Fruit fly (Drosophila melanogaster) whole organism, embryonic: Measurements from ENCODE around the gene nanos.

Source experiments
- Abd-B ChIP-seq: fragments of 200-800 bp; sonication (Bioruptor generic); optimal IDR thresholded peaks from 2 replicates; lab custom pipeline; 2018; ENCODE audit warnings: missing biosample characterization, mild to moderate bottlenecking, missing genetic modification characterization, moderate library complexity
- Ada2b ChIP-seq: fragments of 200-800 bp; sonication (Bioruptor generic); IDR thresholded peaks from 2 replicates; pipeline ENCODE4 v1.3.6; 2022; ENCODE audit warnings: missing biosample characterization, missing genetic modification characterization
- Adf1 ChIP-seq: fragments of 200-800 bp; sonication (Bioruptor generic); IDR thresholded peaks from 2 replicates; pipeline ENCODE4 v1.3.6; 2022; ENCODE audit warnings: missing biosample characterization, missing genetic modification characterization
- Bgb ChIP-seq: fragments of 200-800 bp; sonication (Bioruptor generic); IDR thresholded peaks from 2 replicates; pipeline ENCODE4 v1.3.6; 2022; ENCODE audit warnings: missing biosample characterization, missing genetic modification characterization; ENCODE audit not compliant: partially characterized antibody
- CG10979 ChIP-seq: fragments of 200-800 bp; sonication (Bioruptor generic); optimal IDR thresholded peaks from 2 replicates; lab custom pipeline; 2018; ENCODE audit warnings: missing biosample characterization, mild to moderate bottlenecking, missing genetic modification characterization, moderate library complexity
- CG12071 ChIP-seq: fragments of 200-800 bp; sonication (Bioruptor generic); optimal IDR thresholded peaks from 3 replicates; lab custom pipeline; 2018; ENCODE audit warnings: missing biosample characterization, mild to moderate bottlenecking, missing genetic modification characterization
- CG15514 ChIP-seq: fragments of 200-800 bp; sonication (Bioruptor generic); optimal IDR thresholded peaks from 3 replicates; lab custom pipeline; 2017; ENCODE audit warnings: missing biosample characterization, missing genetic modification characterization, mild to moderate bottlenecking, moderate library complexity, missing genetic modification reagents
- CG16815 ChIP-seq: fragments of 200-800 bp; sonication (Bioruptor generic); optimal IDR thresholded peaks from 3 replicates; lab custom pipeline; 2017; ENCODE audit warnings: missing biosample characterization, mild to moderate bottlenecking, missing genetic modification characterization
- CG17328 ChIP-seq: fragments of 200-800 bp; sonication (Bioruptor generic); IDR thresholded peaks from 2 replicates; pipeline ENCODE4 v1.3.6; 2022; ENCODE audit warnings: missing biosample characterization, missing genetic modification characterization
- CG17359 ChIP-seq: fragments of 200-800 bp; sonication (Bioruptor generic); optimal IDR thresholded peaks from 3 replicates; lab custom pipeline; 2018; ENCODE audit warnings: missing biosample characterization, mild to moderate bottlenecking, missing genetic modification characterization, moderate library complexity
- CG18011 ChIP-seq: fragments of 200-800 bp; sonication (Bioruptor generic); optimal IDR thresholded peaks from 2 replicates; lab custom pipeline; 2017; ENCODE audit warnings: missing biosample characterization, missing genetic modification characterization, mild to moderate bottlenecking, moderate library complexity, missing genotype
- CG18262 ChIP-seq: fragments of 200-800 bp; optimal IDR thresholded peaks from 3 replicates; lab custom pipeline; 2019; ENCODE audit warnings: missing biosample characterization, mild to moderate bottlenecking, missing genetic modification characterization, moderate library complexity
- CG2889 ChIP-seq: fragments of 200-800 bp; sonication (Bioruptor generic); IDR thresholded peaks from 3 replicates; pipeline ENCODE4 v1.3.6; 2022; ENCODE audit warnings: missing biosample characterization, missing genetic modification characterization
- CG31365 ChIP-seq: fragments of 200-800 bp; sonication (Bioruptor generic); optimal IDR thresholded peaks from 2 replicates; lab custom pipeline; 2018; ENCODE audit warnings: missing biosample characterization, mild to moderate bottlenecking, missing genetic modification characterization
- CG31441 ChIP-seq: fragments of 200-800 bp; sonication (Bioruptor generic); IDR thresholded peaks from 2 replicates; pipeline ENCODE4 v1.3.6; 2022; ENCODE audit warnings: missing biosample characterization, missing genetic modification characterization
- CG32772 ChIP-seq: fragments of 200-800 bp; sonication (Bioruptor generic); IDR thresholded peaks from 2 replicates; pipeline ENCODE4 v1.3.6; 2022; ENCODE audit warnings: missing biosample characterization, missing genetic modification characterization
- CG3407 ChIP-seq: fragments of 200-800 bp; sonication (Bioruptor generic); optimal IDR thresholded peaks from 2 replicates; lab custom pipeline; 2018; ENCODE audit warnings: missing biosample characterization, mild to moderate bottlenecking, missing genetic modification characterization
- CG43689 ChIP-seq: fragments of 200-800 bp; sonication (Bioruptor generic); IDR thresholded peaks from 2 replicates; pipeline ENCODE4 v1.3.6; 2022; ENCODE audit warnings: missing biosample characterization, missing genetic modification characterization
- CG7786 ChIP-seq: fragments of 200-800 bp; sonication (Bioruptor generic); optimal IDR thresholded peaks from 2 replicates; lab custom pipeline; 2016; ENCODE audit warnings: missing biosample characterization, missing genetic modification characterization
- CG8290 ChIP-seq, 3 experiments: fragments of 200-800 bp; sonication (Bioruptor generic); optimal IDR thresholded peaks; 2 replicates each; lab custom pipeline; 2016 to 2019; ENCODE audit warnings: missing biosample characterization in 3 of 3, missing genetic modification characterization in 3 of 3, mild to moderate bottlenecking in 2 of 3, moderate library complexity in 1 of 3
- CG9215 ChIP-seq: fragments of 200-800 bp; sonication (Bioruptor generic); IDR thresholded peaks from 2 replicates; pipeline ENCODE4 v1.3.6; 2022; ENCODE audit warnings: missing biosample characterization, missing genetic modification characterization
- Drgx ChIP-seq: fragments of 200-800 bp; sonication (Bioruptor generic); IDR thresholded peaks from 2 replicates; pipeline ENCODE4 v1.3.6; 2022; ENCODE audit warnings: missing biosample characterization, missing genetic modification characterization
- E2f2 ChIP-seq: fragments of 200-800 bp; sonication (Bioruptor generic); IDR thresholded peaks from 2 replicates; pipeline ENCODE4 v1.3.6; 2022; ENCODE audit warnings: missing biosample characterization, missing genetic modification characterization
- Fer3 ChIP-seq: fragments of 200-800 bp; sonication (Bioruptor generic); optimal IDR thresholded peaks from 2 replicates; lab custom pipeline; 2018; ENCODE audit warnings: missing biosample characterization, mild to moderate bottlenecking, missing genetic modification characterization, moderate library complexity
- Gug ChIP-seq: fragments of 200-800 bp; sonication (Bioruptor generic); IDR thresholded peaks from 4 replicates; pipeline ENCODE4 v1.3.6; 2022; ENCODE audit warnings: missing biosample characterization, missing genetic modification characterization
- HLH3B ChIP-seq: fragments of 200-800 bp; sonication (Bioruptor generic); IDR thresholded peaks from 2 replicates; pipeline ENCODE4 v1.3.6; 2022; ENCODE audit warnings: missing biosample characterization, missing genetic modification characterization
- Hr3 ChIP-seq: fragments of 200-800 bp; sonication (Bioruptor generic); optimal IDR thresholded peaks from 3 replicates; lab custom pipeline; 2016; ENCODE audit warnings: missing biosample characterization, missing genetic modification characterization
- Hr51 ChIP-seq, 2 experiments: fragments of 200-800 bp; sonication (Bioruptor generic); optimal IDR thresholded peaks; 2 replicates in 1 of 2; 3 replicates in 1 of 2; lab custom pipeline; 2016 to 2018; ENCODE audit warnings: missing biosample characterization in 2 of 2, missing genetic modification characterization in 2 of 2, mild to moderate bottlenecking in 1 of 2, moderate library complexity in 1 of 2
- Jarid2 ChIP-seq: fragments of 200-800 bp; sonication (Bioruptor generic); optimal IDR thresholded peaks from 3 replicates; lab custom pipeline; 2017; ENCODE audit warnings: mild to moderate bottlenecking, missing biosample characterization, missing genetic modification reagents, missing genetic modification characterization
- Med ChIP-seq: fragments of 200-800 bp; sonication (Bioruptor generic); peaks from one replicate; lab custom pipeline; 2016; ENCODE audit warnings: missing biosample characterization, missing genetic modification characterization, mild to moderate bottlenecking, inconsistent platforms, moderate library complexity
- Oli ChIP-seq: fragments of 200-800 bp; sonication (Bioruptor generic); optimal IDR thresholded peaks from 2 replicates; lab custom pipeline; 2018; ENCODE audit warnings: missing biosample characterization, mild to moderate bottlenecking, missing genetic modification characterization, moderate library complexity
- Ravus ChIP-seq: fragments of 200-800 bp; sonication (Bioruptor generic); IDR thresholded peaks from 2 replicates; pipeline ENCODE4 v1.3.6; 2022; ENCODE audit warnings: missing biosample characterization, missing genetic modification characterization
- Scr ChIP-seq: fragments of 200-800 bp; sonication (Bioruptor generic); IDR thresholded peaks from 2 replicates; pipeline ENCODE4 v1.3.6; 2022; ENCODE audit warnings: missing biosample characterization, missing genetic modification characterization; ENCODE audit not compliant: partially characterized antibody
- Ssrp ChIP-seq: fragments of 200-800 bp; sonication (Bioruptor generic); optimal IDR thresholded peaks from 2 replicates; lab custom pipeline; 2018; ENCODE audit warnings: missing biosample characterization, mild to moderate bottlenecking, missing genetic modification characterization, moderate library complexity
- Trl ChIP-seq, 3 experiments: fragments of >200 bp in 2 of 3; fragments of 200-800 bp in 1 of 3; sonication (Bioruptor generic) in 1 of 3; optimal IDR thresholded peaks; 2 replicates in 1 of 3; 3 replicates in 2 of 3; lab custom pipeline; 2016 to 2017; ENCODE audit warnings: missing biosample characterization in 1 of 3, missing genetic modification characterization in 1 of 3
- ato ChIP-seq: fragments of 200-800 bp; sonication (Bioruptor generic); IDR thresholded peaks from 2 replicates; pipeline ENCODE4 v1.3.6; 2022; ENCODE audit warnings: missing biosample characterization, missing genetic modification characterization; ENCODE audit not compliant: partially characterized antibody
- bowl ChIP-seq: fragments of 200-800 bp; sonication (Bioruptor generic); IDR thresholded peaks from 2 replicates; pipeline ENCODE4 v1.3.6; 2022; ENCODE audit warnings: missing biosample characterization, missing genetic modification characterization
- br ChIP-seq: fragments of >200 bp; optimal IDR thresholded peaks from 2 replicates; lab custom pipeline; 2017
- ems ChIP-seq: fragments of 200-800 bp; sonication (Bioruptor generic); optimal IDR thresholded peaks from 3 replicates; lab custom pipeline; 2016; ENCODE audit warnings: missing biosample characterization, missing genetic modification characterization
- eve ChIP-seq, 2 experiments: fragments of >200 bp; optimal IDR thresholded peaks; 2 replicates each; lab custom pipeline; 2017; ENCODE audit warnings: missing biosample characterization in 2 of 2, missing genetic modification characterization in 2 of 2
- ewg ChIP-seq: fragments of 200-800 bp; sonication (Bioruptor generic); optimal IDR thresholded peaks from 3 replicates; lab custom pipeline; 2017; ENCODE audit warnings: mild to moderate bottlenecking, missing biosample characterization, missing genetic modification reagents, missing genetic modification characterization
- gsb ChIP-seq: fragments of 200-800 bp; sonication (Bioruptor generic); IDR thresholded peaks from 2 replicates; pipeline ENCODE4 v1.3.6; 2022; ENCODE audit warnings: missing biosample characterization, missing genetic modification characterization
- insv ChIP-seq, 2 experiments: fragments of 200-800 bp; sonication (Bioruptor generic); optimal IDR thresholded peaks; 3 replicates each; lab custom pipeline; 2016 to 2018; ENCODE audit warnings: missing biosample characterization in 2 of 2, missing genetic modification characterization in 2 of 2
- jigr1 ChIP-seq: fragments of 200-800 bp; sonication (Bioruptor generic); IDR thresholded peaks from 3 replicates; pipeline ENCODE4 v1.3.6; 2022; ENCODE audit warnings: missing biosample characterization, missing genetic modification characterization
- pho ChIP-seq: fragments of 200-800 bp; sonication (Bioruptor generic); optimal IDR thresholded peaks from 2 replicates; lab custom pipeline; 2016; ENCODE audit warnings: missing biosample characterization, missing genetic modification characterization
- prd ChIP-seq, 3 experiments: fragments of >200 bp in 2 of 3; fragments of 200-800 bp in 1 of 3; sonication (Bioruptor generic) in 1 of 3; optimal IDR thresholded peaks in 2 of 3; IDR thresholded peaks in 1 of 3; 2 replicates in 2 of 3; 3 replicates in 1 of 3; pipeline versions ENCODE4 v1.3.6 to Lab custom; 2017 to 2022; ENCODE audit warnings: missing biosample characterization in 1 of 3, missing genetic modification characterization in 1 of 3
- repo ChIP-seq: fragments of 200-800 bp; sonication (Bioruptor generic); optimal IDR thresholded peaks from 2 replicates; lab custom pipeline; 2016; ENCODE audit warnings: missing biosample characterization, missing genetic modification characterization
- twi ChIP-seq: fragments of 200-800 bp; optimal IDR thresholded peaks from 2 replicates; lab custom pipeline; 2019; ENCODE audit warnings: missing biosample characterization, mild to moderate bottlenecking, missing genetic modification characterization, moderate library complexity
- unpg ChIP-seq: fragments of 200-800 bp; sonication (Bioruptor generic); optimal IDR thresholded peaks from 3 replicates; lab custom pipeline; 2018; ENCODE audit warnings: missing biosample characterization, mild to moderate bottlenecking, missing genetic modification characterization, moderate library complexity
- yki ChIP-seq: fragments of >200 bp; optimal IDR thresholded peaks from 3 replicates; lab custom pipeline; 2018

Gene nanos

DNA sequence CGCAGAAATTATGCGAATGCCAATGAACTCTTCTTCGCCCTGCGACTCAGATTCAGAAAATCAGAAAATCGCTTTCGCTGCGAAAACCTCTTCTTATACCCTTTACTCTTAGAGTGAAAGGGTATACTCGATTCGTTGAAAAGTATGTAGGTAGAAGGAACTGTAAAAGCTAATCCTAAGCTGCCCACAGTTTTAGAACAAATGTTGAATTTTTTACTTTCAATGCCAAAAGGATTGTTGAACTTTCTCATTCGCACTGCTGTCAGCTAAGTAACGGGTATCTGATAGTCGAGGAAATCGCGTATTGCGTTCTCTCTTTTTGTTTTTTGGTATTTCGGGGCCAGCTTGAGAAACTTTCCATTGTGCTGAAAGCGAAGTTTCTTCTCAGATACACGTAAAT, 43.2 kb upstream of the nanos start (continued):
- no peak for TF ChIP-seq bowl
- no peak for TF ChIP-seq HLH3B (GFP tag; lab: Robert Waterston, UW)
- no peak for TF ChIP-seq repo (GFP tag; lab: Kevin White, UChicago)
- TF ChIP-seq twi (tag; lab: Kevin White, UChicago), result no peak
- TF ChIP-seq Adf1 (GFP tag; lab: Robert Waterston, UW), result no peak
- TF ChIP-seq eve (GFP tag; optimal IDR thresholded peaks at IDR 0.05; lab: Kevin White, UChicago), result peak in 1 of 2 experiments; percentile 54
- TF ChIP-seq ato, result peak; percentile 31; the same call in 1 of the 2 replicates
- TF ChIP-seq Ravus (GFP tag; lab: Robert Waterston, UW), result no peak
- TF ChIP-seq Scr (GFP tag; lab: Robert Waterston, UW), result 0 out of 2 replicates have a peak, but pooled peaks have one; percentile 35
- no peak for TF ChIP-seq CG15514 (GFP tag; lab: Kevin White, UChicago)
- TF ChIP-seq ewg (GFP tag; lab: Kevin White, UChicago), result peak; percentile 11
- TF ChIP-seq Abd-B (GFP tag; lab: Kevin White, UChicago), result peak; percentile 41
- TF ChIP-seq CG17328 (GFP tag; lab: Robert Waterston, UW), result no peak
- TF ChIP-seq CG43689 (GFP tag; lab: Robert Waterston, UW), result no peak
- peak; percentile 24; the same call in 1 of the 2 replicates for TF ChIP-seq Drgx
- TF ChIP-seq CG3407 (GFP tag; lab: Kevin White, UChicago), result peak; percentile 24
- no peak for TF ChIP-seq Jarid2
- TF ChIP-seq Hr51 (GFP tag; optimal IDR thresholded peaks at IDR 0.05; lab: Kevin White, UChicago), result peak in 1 of 2 experiments; percentile 36
- TF ChIP-seq CG17359, result peak; percentile 47
- no peak for TF ChIP-seq gsb (GFP tag; lab: Robert Waterston, UW)
- peak; percentile 45 for TF ChIP-seq unpg
- TF ChIP-seq Ssrp (tag; lab: Kevin White, UChicago), result peak; percentile 52
- peak; percentile 44 for TF ChIP-seq CG32772 (GFP tag; lab: Robert Waterston, UW)
- peak; percentile 53 for TF ChIP-seq CG10979 (tag; lab: Kevin White, UChicago)
- no peak for TF ChIP-seq CG31365 (tag; lab: Kevin White, UChicago)
- TF ChIP-seq CG18011 (GFP tag; lab: Kevin White, UChicago), result no peak
- no peak for TF ChIP-seq br (lab: Kevin White, UChicago)
- TF ChIP-seq Gug (GFP tag; lab: Robert Waterston, UW), result no peak
- no peak for TF ChIP-seq E2f2 (GFP tag; lab: Robert Waterston, UW)
- peak; percentile 26; the same call in 1 of the 2 replicates for TF ChIP-seq Ada2b (GFP tag; lab: Robert Waterston, UW)
- no peak for TF ChIP-seq CG9215 (GFP tag; lab: Robert Waterston, UW)
- no peak for TF ChIP-seq ems
- TF ChIP-seq Trl (optimal IDR thresholded peaks at IDR 0.05; lab: Kevin White, UChicago), result no peak
- peak; percentile 7 for TF ChIP-seq Trl (GFP tag; optimal IDR thresholded peaks at IDR 0.05; lab: Kevin White, UChicago)
- no peak for TF ChIP-seq Fer3
- no peak for TF ChIP-seq CG8290 (GFP tag; optimal IDR thresholded peaks at IDR 0.05; lab: Kevin White, UChicago)
- TF ChIP-seq CG8290 (tag; optimal IDR thresholded peaks at IDR 0.05; lab: Kevin White, UChicago), result peak in 1 of 2 experiments; percentile 10
- TF ChIP-seq Med (GFP tag; lab: Kevin White, UChicago), result peak; percentile 70
- TF ChIP-seq CG16815 (GFP tag; lab: Kevin White, UChicago), result no peak
- TF ChIP-seq CG18262 (tag; lab: Kevin White, UChicago), result peak; percentile 50
- 0 out of 2 replicates have a peak, but pooled peaks have one; percentile 32 for TF ChIP-seq CG31441 (GFP tag; lab: Robert Waterston, UW)
- peak; percentile 31; the same call in 1 of the 2 replicates for TF ChIP-seq Bgb (GFP tag; lab: Robert Waterston, UW)
- TF ChIP-seq CG12071 (GFP tag; lab: Kevin White, UChicago), result no peak
- peak; percentile 7 for TF ChIP-seq CG7786
- TF ChIP-seq jigr1 (GFP tag; lab: Robert Waterston, UW), result no peak
- no peak for TF ChIP-seq pho (GFP tag; lab: Kevin White, UChicago)
- peak; percentile 61 for TF ChIP-seq Oli (tag; lab: Kevin White, UChicago)
- TF ChIP-seq CG2889, result no peak
- no peak for TF ChIP-seq insv (GFP tag; optimal IDR thresholded peaks at IDR 0.05; lab: Kevin White, UChicago)
- TF ChIP-seq yki (lab: Kevin White, UChicago), result no peak
- TF ChIP-seq Hr3, result peak; percentile 25
- no peak for TF ChIP-seq prd (optimal IDR thresholded peaks at IDR 0.05; lab: Kevin White, UChicago)
- peak; percentile 56; the same call in 2 of the 3 replicates for TF ChIP-seq prd (GFP tag; IDR thresholded peaks at IDR 0.05; lab: Robert Waterston, UW)
